Worm (Caenorhabditis elegans) whole organism, L1 larva: ENCODE results near the gene sru-37.

Experiments
- C04F5.9 ChIP-seq: sonication (generic microtip); optimal IDR thresholded peaks from 2 replicates; lab custom pipeline; 2016; ENCODE audit warnings: missing genetic modification characterization, missing compliant biosample characterization
- C16A3.4 ChIP-seq: fragments of 150-350 bp; optimal IDR thresholded peaks from 2 replicates; lab custom pipeline; 2014; ENCODE audit warnings: missing biosample characterization, missing genetic modification characterization
- C34B4.2 ChIP-seq: sonication (generic microtip); optimal IDR thresholded peaks from 2 replicates; lab custom pipeline; 2017; ENCODE audit warnings: mild to moderate bottlenecking, missing genetic modification characterization, missing compliant biosample characterization
- aly-2 ChIP-seq: fragments of 150-350 bp; optimal IDR thresholded peaks from 2 replicates; lab custom pipeline; 2014; ENCODE audit warnings: missing biosample characterization, missing genetic modification characterization
- egl-27 ChIP-seq, 2 experiments: fragments of 150-350 bp in 1 of 2; sonication (generic microtip); optimal IDR thresholded peaks; 3 replicates each; lab custom pipeline; 2017 to 2018; ENCODE audit warnings: missing biosample characterization in 2 of 2, missing genetic modification characterization in 2 of 2, missing genetic modification reagents in 2 of 2
- elt-2 ChIP-seq: sonication (generic microtip); optimal IDR thresholded peaks from 2 replicates; lab custom pipeline; 2016; ENCODE audit warnings: missing genetic modification characterization, mild to moderate bottlenecking, inconsistent platforms, missing compliant biosample characterization, missing genetic modification reagents
- elt-3 ChIP-seq, 6 experiments: fragments of 150-350 bp in 1 of 6; sonication (generic microtip); optimal IDR thresholded peaks; 2 replicates each; lab custom pipeline; 2017 to 2018; ENCODE audit warnings: missing biosample characterization in 6 of 6, missing genetic modification characterization in 6 of 6, inconsistent platforms in 1 of 6
- ets-5 ChIP-seq: fragments of 200-800 bp; sonication (Bioruptor generic); IDR thresholded peaks from 2 replicates; pipeline ENCODE4 v1.3.6; 2022; ENCODE audit warnings: missing genetic modification characterization, missing compliant biosample characterization
- fkh-4 ChIP-seq: sonication (generic microtip); optimal IDR thresholded peaks from 2 replicates; lab custom pipeline; 2016; ENCODE audit warnings: missing compliant biosample characterization, missing genetic modification characterization, borderline replicate concordance
- fkh-8 ChIP-seq: sonication (generic microtip); optimal IDR thresholded peaks from 2 replicates; lab custom pipeline; 2016; ENCODE audit warnings: mild to moderate bottlenecking, missing genetic modification characterization, missing compliant biosample characterization
- fos-1 ChIP-seq: fragments of 150-350 bp; optimal IDR thresholded peaks from 2 replicates; lab custom pipeline; 2014; ENCODE audit warnings: missing biosample characterization, missing genetic modification characterization
- grh-1 ChIP-seq: fragments of 200-800 bp; sonication (Bioruptor generic); IDR thresholded peaks from 2 replicates; pipeline ENCODE4 v1.3.6; 2022; ENCODE audit warnings: missing genetic modification reagents, missing genetic modification characterization, missing compliant biosample characterization
- hlh-17 ChIP-seq: fragments of 200-800 bp; sonication (Bioruptor generic); optimal IDR thresholded peaks from 2 replicates; lab custom pipeline; 2018; ENCODE audit warnings: missing genetic modification characterization, mild to moderate bottlenecking, missing compliant biosample characterization, moderate library complexity, borderline replicate concordance
- hlh-4 ChIP-seq: sonication (generic microtip); optimal IDR thresholded peaks from 2 replicates; lab custom pipeline; 2016; ENCODE audit warnings: mild to moderate bottlenecking, missing genetic modification characterization, missing compliant biosample characterization
- jun-1 ChIP-seq: fragments of 150-350 bp; optimal IDR thresholded peaks from 2 replicates; lab custom pipeline; 2014; ENCODE audit warnings: missing biosample characterization, missing genetic modification reagents, missing genetic modification characterization
- lin-15B ChIP-seq: fragments of 150-350 bp; sonication (generic microtip); optimal IDR thresholded peaks from 3 replicates; lab custom pipeline; 2014; ENCODE audit warnings: missing biosample characterization, missing genetic modification characterization
- lin-35 ChIP-seq, 2 experiments: fragments of 150-350 bp; optimal IDR thresholded peaks; 2 replicates each; lab custom pipeline; 2014; ENCODE audit warnings: missing biosample characterization in 2 of 2, missing genetic modification characterization in 2 of 2, missing genetic modification reagents in 2 of 2
- lin-39 ChIP-seq: fragments of 150-350 bp; optimal IDR thresholded peaks from 2 replicates; lab custom pipeline; 2014; ENCODE audit warnings: missing biosample characterization, missing genetic modification reagents, missing genetic modification characterization
- lir-3 ChIP-seq: sonication (generic microtip); optimal IDR thresholded peaks from 2 replicates; lab custom pipeline; 2016; ENCODE audit warnings: mild to moderate bottlenecking, missing genetic modification characterization, moderate library complexity, missing compliant biosample characterization; ENCODE audit not compliant: poor library complexity
- mef-2 ChIP-seq: fragments of 150-350 bp; optimal IDR thresholded peaks from 2 replicates; lab custom pipeline; 2014; ENCODE audit warnings: missing biosample characterization, missing genetic modification characterization
- nhr-12 ChIP-seq: sonication (generic microtip); optimal IDR thresholded peaks from 2 replicates; lab custom pipeline; 2017; ENCODE audit warnings: missing biosample characterization, missing genetic modification characterization
- nhr-19 ChIP-seq: fragments of 200-800 bp; sonication (Bioruptor generic); conservative IDR thresholded peaks from 2 replicates; pipeline ENCODE4 v1.3.6; 2022; ENCODE audit warnings: missing genetic modification characterization, missing compliant biosample characterization
- nhr-20 ChIP-seq: sonication (generic microtip); optimal IDR thresholded peaks from 2 replicates; lab custom pipeline; 2016; ENCODE audit warnings: mild to moderate bottlenecking, missing genetic modification characterization, missing compliant biosample characterization
- nhr-237 ChIP-seq: fragments of 150-350 bp; optimal IDR thresholded peaks from 2 replicates; lab custom pipeline; 2014; ENCODE audit warnings: missing biosample characterization, missing genetic modification characterization
- nhr-47 ChIP-seq: sonication (generic microtip); optimal IDR thresholded peaks from 2 replicates; lab custom pipeline; 2016; ENCODE audit warnings: mild to moderate bottlenecking, missing genetic modification characterization, moderate library complexity, missing compliant biosample characterization
- nhr-71 ChIP-seq: sonication (generic microtip); optimal IDR thresholded peaks from 2 replicates; lab custom pipeline; 2016; ENCODE audit warnings: mild to moderate bottlenecking, missing genetic modification characterization, moderate library complexity, missing compliant biosample characterization
- nhr-77 ChIP-seq: fragments of 150-350 bp; optimal IDR thresholded peaks from 2 replicates; lab custom pipeline; 2014; ENCODE audit warnings: missing biosample characterization, missing genetic modification characterization
- nhr-85 ChIP-seq: sonication (generic microtip); peaks from one replicate; lab custom pipeline; 2016; ENCODE audit warnings: missing genetic modification characterization, inconsistent platforms, missing compliant biosample characterization
- pax-3 ChIP-seq: fragments of 200-800 bp; sonication (Bioruptor generic); optimal IDR thresholded peaks from 2 replicates; lab custom pipeline; 2018; ENCODE audit warnings: mild to moderate bottlenecking, missing genetic modification characterization, moderate library complexity, missing compliant biosample characterization
- pqm-1 ChIP-seq: sonication (generic microtip); optimal IDR thresholded peaks from 3 replicates; lab custom pipeline; 2017; ENCODE audit warnings: missing biosample characterization, missing genetic modification characterization
- snu-23 ChIP-seq: sonication (generic microtip); optimal IDR thresholded peaks from 2 replicates; lab custom pipeline; 2016; ENCODE audit warnings: missing genetic modification characterization, missing compliant biosample characterization
- tlp-1 ChIP-seq: fragments of 150-350 bp; optimal IDR thresholded peaks from 2 replicates; lab custom pipeline; 2014; ENCODE audit warnings: missing biosample characterization, missing genetic modification characterization
- unc-130 ChIP-seq: fragments of 150-350 bp; optimal IDR thresholded peaks from 2 replicates; lab custom pipeline; 2017; ENCODE audit warnings: missing biosample characterization, missing genetic modification characterization, inconsistent platforms
- unc-62 ChIP-seq: fragments of 150-350 bp; optimal IDR thresholded peaks from 2 replicates; lab custom pipeline; 2014; ENCODE audit warnings: missing biosample characterization, missing genetic modification reagents, missing genetic modification characterization
- zag-1 ChIP-seq: fragments of 150-350 bp; optimal IDR thresholded peaks from 2 replicates; lab custom pipeline; 2014; ENCODE audit warnings: missing biosample characterization, missing genetic modification characterization
- zip-4 ChIP-seq: fragments of 200-800 bp; sonication (Bioruptor generic); optimal IDR thresholded peaks from 2 replicates; lab custom pipeline; 2018; ENCODE audit warnings: mild to moderate bottlenecking, missing genetic modification characterization, moderate library complexity, missing compliant biosample characterization

The sru-37 gene

DNA sequence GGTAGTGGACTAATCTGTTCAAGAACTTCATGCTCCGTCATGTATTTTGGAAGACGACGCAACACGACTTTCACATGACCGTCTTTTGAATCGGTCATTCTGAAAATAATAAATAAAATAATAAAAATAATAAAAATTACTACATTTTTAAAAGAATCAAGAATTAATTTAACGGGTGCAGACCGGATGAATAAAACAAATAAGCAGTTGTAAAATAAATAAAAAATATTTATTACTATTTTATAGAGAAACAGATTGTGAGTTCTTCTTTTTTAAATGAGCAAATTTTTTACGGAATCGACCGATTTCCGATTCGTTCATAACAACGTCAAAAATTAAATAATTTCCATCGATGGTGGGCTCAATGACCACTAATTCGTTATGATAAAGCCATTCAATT lies 27.6 kb upstream of the sru-37 start, which contains the start of gene smg-4:
smg-4 (minus strand) TSS at position 101 of the 400 bp plus-strand sequence.
- TF ChIP-seq fos-1 (tag; lab: Kevin White, UChicago) (no peak), mef-2 (no peak)
- TF ChIP-seq, all 84 proteins: peak for 0

DNA sequence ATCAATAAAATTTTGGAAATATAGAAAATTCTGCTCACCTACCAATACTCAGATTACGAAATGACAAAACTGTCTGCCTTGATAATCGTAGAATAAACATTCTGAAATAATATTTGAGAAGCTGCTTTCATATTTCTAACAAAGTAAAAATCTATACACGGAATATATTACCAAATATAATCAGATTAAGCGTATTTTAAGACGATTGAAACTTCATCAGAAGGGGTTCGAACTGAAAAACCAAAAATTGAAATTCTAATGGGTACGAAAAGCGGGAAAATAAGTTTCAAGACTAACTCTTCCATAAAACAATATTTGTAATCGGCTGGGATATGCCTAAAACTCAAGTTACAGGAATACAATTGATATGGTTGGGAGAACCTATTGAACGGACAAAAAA lies 25.8 kb upstream of the sru-37 start, which contains the start of gene F46B6.4:
F46B6.4 (minus strand) TSS at position 101 of the 400 bp plus-strand sequence.
- no peak for TF ChIP-seq elt-2 (tag; lab: Kevin White, UChicago)
- no peak for TF ChIP-seq ets-5
- no peak for TF ChIP-seq hlh-17
- TF ChIP-seq nhr-71 (tag; lab: Kevin White, UChicago) = no peak
- no peak for TF ChIP-seq tlp-1
- TF ChIP-seq unc-130 (tag; lab: Kevin White, UChicago) = no peak
- no peak for TF ChIP-seq fkh-8 (tag; lab: Kevin White, UChicago)
- no peak for TF ChIP-seq snu-23 (GFP tag; lab: Kevin White, UChicago)
- no peak for TF ChIP-seq nhr-85 (tag; lab: Kevin White, UChicago)
- TF ChIP-seq nhr-12 (tag; lab: Kevin White, UChicago) = no peak
- TF ChIP-seq pqm-1 (tag; lab: Kevin White, UChicago) = no peak
- no peak for TF ChIP-seq jun-1 (tag; lab: Kevin White, UChicago)
- no peak for TF ChIP-seq zip-4 (GFP tag; lab: Kevin White, UChicago)
- TF ChIP-seq zag-1 (tag; lab: Kevin White, UChicago) = no peak
- TF ChIP-seq nhr-20 = no peak
- TF ChIP-seq hlh-4 = no peak

DNA sequence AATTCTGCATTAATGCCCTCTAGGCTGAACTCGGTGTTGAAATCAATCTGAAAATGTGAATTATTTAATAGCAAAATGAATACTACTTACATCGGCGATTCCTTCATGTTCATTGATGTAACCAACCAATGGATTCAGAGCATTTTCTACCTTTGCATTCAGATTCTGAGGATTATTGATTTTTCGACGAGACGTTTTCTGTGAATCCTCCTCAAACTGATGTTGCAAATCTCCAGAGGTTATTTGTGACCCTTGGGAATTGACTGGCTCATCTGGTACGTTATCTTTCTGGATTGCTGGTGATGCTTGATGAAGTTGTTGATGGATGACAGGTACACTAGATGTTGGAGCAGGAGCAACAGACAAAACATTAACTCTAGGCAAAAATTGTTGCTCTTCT lies 23.2 kb upstream of the sru-37 start:
- TF ChIP-seq hlh-17 (no peak), unc-130 (tag; lab: Kevin White, UChicago) (no peak), nhr-77 (no peak), lin-15B (no peak), fkh-4 (tag; lab: Kevin White, UChicago) (no peak), C16A3.4 (tag; lab: Kevin White, UChicago) (no peak), nhr-47 (tag; lab: Kevin White, UChicago) (no peak), fkh-8 (tag; lab: Kevin White, UChicago) (no peak), egl-27 (tag; optimal IDR thresholded peaks at IDR 0.05; lab: Kevin White, UChicago) (no peak), pax-3 (tag; lab: Kevin White, UChicago) (no peak)

DNA sequence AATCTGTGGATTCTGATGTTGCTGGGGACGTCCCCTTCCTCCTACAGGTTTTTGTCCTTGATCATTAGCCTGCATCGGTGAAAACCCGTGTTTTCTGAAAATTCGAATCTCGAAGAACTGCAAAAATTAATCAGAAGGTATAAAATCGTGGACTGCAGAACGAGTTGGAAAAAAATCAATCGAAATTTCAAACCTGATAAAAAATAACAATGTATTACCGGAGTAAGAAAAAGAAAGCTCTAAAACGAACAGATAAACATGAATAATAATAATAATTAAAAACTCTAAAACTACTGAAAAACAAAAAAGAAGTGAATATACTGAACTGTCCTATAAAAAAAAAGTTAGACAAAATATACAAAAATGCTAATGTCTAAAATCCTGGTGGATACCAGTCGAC lies 22.3 kb upstream of the sru-37 start, which contains the start of gene F46B6.5:
F46B6.5 (minus strand) TSS at position 101 of the 400 bp plus-strand sequence.
- no peak for TF ChIP-seq zip-4 (GFP tag; lab: Kevin White, UChicago)
- TF ChIP-seq nhr-237 (tag; lab: Kevin White, UChicago) = no peak
- no peak for TF ChIP-seq lin-15B
- TF ChIP-seq fkh-8 (tag; lab: Kevin White, UChicago) = no peak
- no peak for TF ChIP-seq nhr-19 (GFP tag; lab: Robert Waterston, UW)
- no peak for TF ChIP-seq tlp-1
- no peak for TF ChIP-seq C04F5.9 (tag; lab: Kevin White, UChicago)
- TF ChIP-seq elt-3 (tag; optimal IDR thresholded peaks at IDR 0.05; lab: Kevin White, UChicago) = no peak
- no peak for TF ChIP-seq C34B4.2

DNA sequence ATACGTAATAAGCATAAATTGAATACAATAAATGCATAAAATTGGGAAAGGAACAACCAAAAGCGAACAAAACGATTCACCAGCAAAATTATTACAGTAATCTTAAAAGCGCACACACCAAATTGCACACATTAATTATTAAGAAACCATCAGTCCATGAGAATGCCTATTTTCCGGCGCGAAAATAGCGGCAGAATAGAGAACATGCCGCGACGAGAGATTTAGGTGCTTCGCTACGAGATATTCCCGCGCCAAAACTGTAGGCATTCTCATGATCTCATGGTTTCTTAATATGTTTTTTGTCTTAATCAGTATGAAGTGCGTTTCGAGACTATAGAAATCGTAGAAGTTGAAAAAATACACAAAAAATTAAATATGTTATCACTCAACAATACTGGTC lies 21.0 kb upstream of the sru-37 start:
- TF ChIP-seq lin-39 (tag; lab: Kevin White, UChicago) = no peak
- TF ChIP-seq unc-130 (tag; lab: Kevin White, UChicago) = no peak
- TF ChIP-seq lir-3 (tag; lab: Kevin White, UChicago) = no peak
- TF ChIP-seq grh-1 (GFP tag; lab: Robert Waterston, UW) = no peak
- no peak for TF ChIP-seq lin-35 (GFP tag; optimal IDR thresholded peaks at IDR 0.05; lab: Kevin White, UChicago)
- no peak for TF ChIP-seq aly-2
- no peak for TF ChIP-seq jun-1 (tag; lab: Kevin White, UChicago)
- TF ChIP-seq unc-62 (GFP tag; lab: Kevin White, UChicago) = no peak
- no peak for TF ChIP-seq elt-2 (tag; lab: Kevin White, UChicago)
